Fruit fly (Drosophila melanogaster) whole organism, wandering third instar larva: Measurements from ENCODE around the gene CG42709.

ENCODE experiments used
- Dfd ChIP-seq: fragments of >200 bp; optimal IDR thresholded peaks from 2 replicates; lab custom pipeline; 2017; ENCODE audit warnings: missing biosample characterization, missing genetic modification characterization
- HLH106 ChIP-seq: fragments of 200-800 bp; optimal IDR thresholded peaks from 3 replicates; lab custom pipeline; 2019; ENCODE audit warnings: missing biosample characterization, mild to moderate bottlenecking, missing genetic modification characterization, moderate library complexity
- Mio ChIP-seq: sonication (Bioruptor generic); optimal IDR thresholded peaks from 2 replicates; lab custom pipeline; 2016; ENCODE audit warnings: missing biosample characterization, missing genetic modification characterization
- Myc ChIP-seq: fragments of >200 bp; optimal IDR thresholded peaks from 2 replicates; lab custom pipeline; 2017
- N ChIP-seq: fragments of >200 bp; optimal IDR thresholded peaks from 2 replicates; lab custom pipeline; 2018; ENCODE audit warnings: missing biosample characterization, missing external identifiers, missing genetic modification characterization
- OdsH ChIP-seq: fragments of 200-800 bp; sonication (Bioruptor generic); optimal IDR thresholded peaks from 2 replicates; lab custom pipeline; 2016; ENCODE audit warnings: missing biosample characterization, mild to moderate bottlenecking, missing genetic modification characterization
- dsf ChIP-seq: sonication (Bioruptor generic); optimal IDR thresholded peaks from 2 replicates; lab custom pipeline; 2016; ENCODE audit warnings: missing biosample characterization, missing genetic modification characterization, borderline replicate concordance
- h ChIP-seq: fragments of 200-800 bp; sonication (Bioruptor generic); optimal IDR thresholded peaks from 3 replicates; lab custom pipeline; 2016; ENCODE audit warnings: missing biosample characterization, mild to moderate bottlenecking, missing genetic modification characterization
- jim ChIP-seq: fragments of 175-275, 200-325 bp; sonication (Bioruptor generic); optimal IDR thresholded peaks from 2 replicates; lab custom pipeline; 2016; ENCODE audit warnings: missing biosample characterization, mild to moderate bottlenecking, missing genetic modification characterization
- pan ChIP-seq: fragments of >200 bp; optimal IDR thresholded peaks from 2 replicates; lab custom pipeline; 2017
- tai ChIP-seq: sonication (Bioruptor generic); optimal IDR thresholded peaks from 2 replicates; lab custom pipeline; 2016; ENCODE audit warnings: missing biosample characterization, missing genetic modification characterization

dm6 chr3L:12839882-12840281 lies 49.9 kb downstream of the CG42709 start:
- TF ChIP-seq jim (GFP tag; lab: Kevin White, UChicago) = no peak
- TF ChIP-seq Dfd (GFP tag; lab: Kevin White, UChicago) = no peak
- TF ChIP-seq dsf (GFP tag; lab: Kevin White, UChicago) = no peak
- no peak for TF ChIP-seq N (GFP tag; lab: Kevin White, UChicago)
- TF ChIP-seq Mio (GFP tag; lab: Kevin White, UChicago) = no peak
- TF ChIP-seq h (GFP tag; lab: Kevin White, UChicago) = no peak
- no peak for TF ChIP-seq Myc
- TF ChIP-seq tai (GFP tag; lab: Kevin White, UChicago) = no peak
- no peak for TF ChIP-seq HLH106
- no peak for TF ChIP-seq OdsH (GFP tag; lab: Kevin White, UChicago)
- TF ChIP-seq pan (lab: Kevin White, UChicago) = no peak
